Fruit fly (Drosophila melanogaster) whole organism: ENCODE results near the gene CG1637.

Experiments
- Dll ChIP-seq: fragments of >200 bp; optimal IDR thresholded peaks from 2 replicates; lab custom pipeline; 2017
- psq ChIP-seq: fragments of >200 bp; optimal IDR thresholded peaks from 2 replicates; lab custom pipeline; 2017

dm6 chrX:10926245-10926644 is 48.6 kb upstream of the CG1637 start:
- TF ChIP-seq Dll (lab: Kevin White, UChicago) (no peak), psq (no peak)
